Worm (Caenorhabditis elegans) whole organism, L3 larva: ENCODE results near the gene C44C10.15.

Experiments
- R02D3.7 ChIP-seq: fragments of 150-350 bp; optimal IDR thresholded peaks from 2 replicates; lab custom pipeline; 2014; ENCODE audit warnings: missing biosample characterization, missing genetic modification characterization
- ZK546.5 ChIP-seq: sonication (generic microtip); optimal IDR thresholded peaks from 2 replicates; lab custom pipeline; 2017; ENCODE audit warnings: missing biosample characterization, missing genetic modification characterization
- aly-2 ChIP-seq: fragments of 150-350 bp; optimal IDR thresholded peaks from 2 replicates; lab custom pipeline; 2014; ENCODE audit warnings: missing biosample characterization, missing genetic modification characterization
- ama-1 ChIP-seq: fragments of 150-350 bp; optimal IDR thresholded peaks from 2 replicates; lab custom pipeline; 2018
- ceh-16 ChIP-seq: sonication (generic microtip); optimal IDR thresholded peaks from 2 replicates; lab custom pipeline; 2017; ENCODE audit warnings: missing biosample characterization, missing genetic modification characterization
- ceh-28 ChIP-seq: fragments of 150-350 bp; optimal IDR thresholded peaks from 2 replicates; lab custom pipeline; 2014; ENCODE audit warnings: missing biosample characterization, missing genetic modification reagents, missing genetic modification characterization
- ceh-82 ChIP-seq: fragments of 150-350 bp; optimal IDR thresholded peaks from 2 replicates; lab custom pipeline; 2014; ENCODE audit warnings: missing biosample characterization, missing genetic modification characterization
- ceh-9 ChIP-seq: sonication (generic microtip); optimal IDR thresholded peaks from 2 replicates; lab custom pipeline; 2018; ENCODE audit warnings: missing biosample characterization, missing genetic modification characterization
- daf-12 ChIP-seq: fragments of 150-350 bp; optimal IDR thresholded peaks from 2 replicates; lab custom pipeline; 2014; ENCODE audit warnings: missing biosample characterization, missing genetic modification reagents, missing genetic modification characterization
- egl-27 ChIP-seq: sonication (generic microtip); optimal IDR thresholded peaks from 4 replicates; lab custom pipeline; 2017; ENCODE audit warnings: missing biosample characterization, missing genetic modification reagents, missing genetic modification characterization
- egl-5 ChIP-seq: fragments of 150-350 bp; optimal IDR thresholded peaks from 2 replicates; lab custom pipeline; 2017; ENCODE audit warnings: missing biosample characterization, missing genetic modification reagents, missing genetic modification characterization, inconsistent platforms
- elt-2 ChIP-seq: sonication (generic microtip); optimal IDR thresholded peaks from 2 replicates; lab custom pipeline; 2016; ENCODE audit warnings: missing genetic modification reagents, mild to moderate bottlenecking, missing genetic modification characterization, missing compliant biosample characterization
- elt-3 ChIP-seq, 3 experiments: fragments of 150-350 bp in 1 of 3; sonication (generic microtip) in 2 of 3; optimal IDR thresholded peaks; 2 replicates in 2 of 3; 4 replicates in 1 of 3; lab custom pipeline; 2014 to 2017; ENCODE audit warnings: missing biosample characterization in 3 of 3, missing genetic modification characterization in 3 of 3
- eor-1 ChIP-seq, 2 experiments: fragments of 150-350 bp; optimal IDR thresholded peaks; 2 replicates each; lab custom pipeline; 2014 to 2018; ENCODE audit warnings: missing biosample characterization in 2 of 2, missing genetic modification characterization in 2 of 2
- fkh-10 ChIP-seq: sonication (generic microtip); optimal IDR thresholded peaks from 2 replicates; lab custom pipeline; 2017; ENCODE audit warnings: missing biosample characterization, missing genetic modification reagents, missing genetic modification characterization
- fos-1 ChIP-seq: fragments of 150-350 bp; optimal IDR thresholded peaks from 2 replicates; lab custom pipeline; 2014; ENCODE audit warnings: missing biosample characterization, missing genetic modification characterization
- jun-1 ChIP-seq: fragments of 150-350 bp; optimal IDR thresholded peaks from 2 replicates; lab custom pipeline; 2014; ENCODE audit warnings: missing biosample characterization, missing genetic modification reagents, missing genetic modification characterization
- lin-15B ChIP-seq: fragments of 150-350 bp; optimal IDR thresholded peaks from 2 replicates; lab custom pipeline; 2014; ENCODE audit warnings: missing biosample characterization, missing genetic modification characterization
- lin-39 ChIP-seq: fragments of 150-350 bp; optimal IDR thresholded peaks from 2 replicates; lab custom pipeline; 2018; ENCODE audit warnings: missing biosample characterization, missing genetic modification reagents, missing genetic modification characterization
- lsy-12 ChIP-seq: sonication (generic microtip); optimal IDR thresholded peaks from 2 replicates; lab custom pipeline; 2016; ENCODE audit warnings: mild to moderate bottlenecking, missing genetic modification characterization, missing compliant biosample characterization
- mdl-1 ChIP-seq: fragments of 150-350 bp; optimal IDR thresholded peaks from 2 replicates; lab custom pipeline; 2014; ENCODE audit warnings: missing biosample characterization, missing genetic modification characterization
- nfya-1 ChIP-seq: sonication (generic microtip); optimal IDR thresholded peaks from 2 replicates; lab custom pipeline; 2017; ENCODE audit warnings: missing genetic modification characterization, mild to moderate bottlenecking, missing compliant biosample characterization, antibody characterized with exemption, moderate library complexity; ENCODE audit not compliant: insufficient read depth
- nhr-11 ChIP-seq: fragments of 150-350 bp; optimal IDR thresholded peaks from 2 replicates; lab custom pipeline; 2014; ENCODE audit warnings: missing biosample characterization, missing genetic modification characterization
- nhr-12 ChIP-seq: fragments of 150-350 bp; optimal IDR thresholded peaks from 2 replicates; lab custom pipeline; 2014; ENCODE audit warnings: missing biosample characterization, missing genetic modification characterization
- nhr-237 ChIP-seq: fragments of 150-350 bp; optimal IDR thresholded peaks from 2 replicates; lab custom pipeline; 2014; ENCODE audit warnings: missing biosample characterization, missing genetic modification characterization
- nhr-25 ChIP-seq: sonication (generic microtip); optimal IDR thresholded peaks from 2 replicates; lab custom pipeline; 2017; ENCODE audit warnings: missing biosample characterization, missing genetic modification characterization
- nhr-28 ChIP-seq: fragments of 150-350 bp; optimal IDR thresholded peaks from 2 replicates; lab custom pipeline; 2014; ENCODE audit warnings: missing biosample characterization, missing genetic modification characterization
- nhr-43 ChIP-seq: sonication (generic microtip); optimal IDR thresholded peaks from 2 replicates; lab custom pipeline; 2016; ENCODE audit warnings: mild to moderate bottlenecking, missing genetic modification characterization, missing compliant biosample characterization; ENCODE audit not compliant: poor library complexity, severe bottlenecking
- nhr-67 ChIP-seq: fragments of 150-350 bp; optimal IDR thresholded peaks from 2 replicates; lab custom pipeline; 2014; ENCODE audit warnings: missing biosample characterization, missing genetic modification characterization
- nhr-76 ChIP-seq: fragments of 150-350 bp; sonication (generic microtip); optimal IDR thresholded peaks from 5 replicates; lab custom pipeline; 2014; ENCODE audit warnings: missing biosample characterization, missing genetic modification characterization
- nhr-77 ChIP-seq: fragments of 150-350 bp; optimal IDR thresholded peaks from 2 replicates; lab custom pipeline; 2014; ENCODE audit warnings: missing biosample characterization, missing genetic modification characterization
- pha-4 ChIP-seq: fragments of 150-350 bp; optimal IDR thresholded peaks from 2 replicates; lab custom pipeline; 2014; ENCODE audit warnings: missing biosample characterization, missing genetic modification reagents, missing genetic modification characterization
- pqm-1 ChIP-seq: fragments of 150-350 bp; optimal IDR thresholded peaks from 2 replicates; lab custom pipeline; 2017; ENCODE audit warnings: missing biosample characterization, missing genetic modification characterization, inconsistent platforms
- sea-2 ChIP-seq: fragments of 150-350 bp; sonication (generic microtip); optimal IDR thresholded peaks from 4 replicates; lab custom pipeline; 2014; ENCODE audit warnings: missing biosample characterization, missing genetic modification reagents, missing genetic modification characterization
- skn-1 ChIP-seq: fragments of 150-350 bp; optimal IDR thresholded peaks from 2 replicates; lab custom pipeline; 2014; ENCODE audit warnings: missing biosample characterization, missing genetic modification characterization
- snpc-4 ChIP-seq: fragments of 150-350 bp; optimal IDR thresholded peaks from 2 replicates; lab custom pipeline; 2014; ENCODE audit warnings: missing biosample characterization, missing genetic modification characterization
- tbx-2 ChIP-seq: sonication (generic microtip); optimal IDR thresholded peaks from 2 replicates; lab custom pipeline; 2016; ENCODE audit warnings: mild to moderate bottlenecking, missing genetic modification characterization, missing compliant biosample characterization
- unc-39 ChIP-seq: sonication (generic microtip); optimal IDR thresholded peaks from 4 replicates; lab custom pipeline; 2017; ENCODE audit warnings: missing biosample characterization, missing genetic modification characterization
- unc-62 ChIP-seq: fragments of 150-350 bp; sonication (generic microtip); optimal IDR thresholded peaks from 4 replicates; lab custom pipeline; 2014; ENCODE audit warnings: missing biosample characterization, missing genetic modification reagents, missing genetic modification characterization
- zag-1 ChIP-seq: fragments of 150-350 bp; optimal IDR thresholded peaks from 2 replicates; lab custom pipeline; 2014; ENCODE audit warnings: missing biosample characterization, missing genetic modification characterization
- ztf-11 ChIP-seq: fragments of 150-350 bp; optimal IDR thresholded peaks from 2 replicates; lab custom pipeline; 2014; ENCODE audit warnings: missing biosample characterization, missing genetic modification characterization
- ztf-4 ChIP-seq: fragments of 150-350 bp; optimal IDR thresholded peaks from 2 replicates; lab custom pipeline; 2014; ENCODE audit warnings: missing biosample characterization, missing genetic modification characterization

C44C10.15 gene

ce11 chrX:11702236-11702635, 2.1 kb upstream of the C44C10.15 start, which contains the start of gene C44C10.3:
Gene C44C10.3 (plus strand): TSS chrX:11702536.
- no peak for TF ChIP-seq elt-3 (tag; optimal IDR thresholded peaks at IDR 0.05; lab: Kevin White, UChicago)
- TF ChIP-seq, all 47 proteins: peak for 0

ce11 chrX:11696696-11697095, 3.5 kb downstream of the C44C10.15 start, which contains the start of gene C44C10.12:
Gene C44C10.12 (plus strand): TSS chrX:11696996.
- no peak for TF ChIP-seq nhr-25 (tag; lab: Kevin White, UChicago)
- no peak for TF ChIP-seq ZK546.5 (tag; lab: Kevin White, UChicago)
- no peak for TF ChIP-seq egl-27 (tag; lab: Kevin White, UChicago)
- no peak for TF ChIP-seq tbx-2 (tag; lab: Kevin White, UChicago)
- TF ChIP-seq elt-2 (tag; lab: Kevin White, UChicago): no peak
- TF ChIP-seq unc-62: no peak
- TF ChIP-seq ama-1: no peak
- no peak for TF ChIP-seq pha-4 (tag; lab: Kevin White, UChicago)
- no peak for TF ChIP-seq lin-39 (tag; lab: Kevin White, UChicago)
- TF ChIP-seq elt-3 (tag; optimal IDR thresholded peaks at IDR 0.05; lab: Kevin White, UChicago): no peak
- no peak for TF ChIP-seq jun-1 (tag; lab: Kevin White, UChicago)
- no peak for TF ChIP-seq unc-39
- no peak for TF ChIP-seq ztf-4
- TF ChIP-seq ceh-82 (tag; lab: Kevin White, UChicago): no peak
- TF ChIP-seq nhr-43 (tag; lab: Kevin White, UChicago): no peak
- no peak for TF ChIP-seq eor-1 (tag; optimal IDR thresholded peaks at IDR 0.05; lab: Kevin White, UChicago)
- TF ChIP-seq aly-2: no peak
- TF ChIP-seq egl-5 (tag; lab: Kevin White, UChicago): no peak

ce11 chrX:11693092-11693491, 7.1 kb downstream of the C44C10.15 start, which contains the start of gene smcl-1:
Gene smcl-1 (plus strand): TSS chrX:11693464.
- TF ChIP-seq ceh-28 (tag; lab: Kevin White, UChicago) (no peak), egl-27 (tag; lab: Kevin White, UChicago) (no peak), aly-2 (no peak), lin-15B (tag; lab: Kevin White, UChicago) (peak; percentile 41), elt-2 (tag; lab: Kevin White, UChicago) (peak; percentile 28), nhr-43 (tag; lab: Kevin White, UChicago) (peak; percentile 8), skn-1 (tag; lab: Kevin White, UChicago) (no peak), nhr-25 (tag; lab: Kevin White, UChicago) (peak; percentile 31), egl-5 (tag; lab: Kevin White, UChicago) (peak; percentile 54), ceh-9 (tag; lab: Kevin White, UChicago) (no peak), pha-4 (tag; lab: Kevin White, UChicago) (peak; percentile 78), eor-1 (tag; optimal IDR thresholded peaks at IDR 0.05; lab: Kevin White, UChicago) (no peak), nhr-11 (no peak), ceh-16 (tag; lab: Kevin White, UChicago) (no peak), sea-2 (no peak), pqm-1 (tag; lab: Kevin White, UChicago) (no peak), lsy-12 (tag; lab: Kevin White, UChicago) (no peak), nfya-1 (tag; lab: Kevin White, UChicago) (no peak), elt-3 (tag; optimal IDR thresholded peaks at IDR 0.05; lab: Kevin White, UChicago) (no peak), jun-1 (tag; lab: Kevin White, UChicago) (no peak), mdl-1 (tag; lab: Kevin White, UChicago) (no peak), ztf-11 (tag; lab: Kevin White, UChicago) (no peak), snpc-4 (tag; lab: Kevin White, UChicago) (peak; percentile 57), nhr-12 (tag; lab: Kevin White, UChicago) (no peak), lin-39 (tag; lab: Kevin White, UChicago) (no peak), daf-12 (tag; lab: Kevin White, UChicago) (no peak), nhr-76 (no peak), R02D3.7 (tag; lab: Kevin White, UChicago) (no peak), zag-1 (no peak), nhr-28 (no peak), nhr-77 (no peak), ceh-82 (tag; lab: Kevin White, UChicago) (no peak), fkh-10 (GFP tag; lab: Kevin White, UChicago) (no peak), nhr-67 (no peak), nhr-237 (tag; lab: Kevin White, UChicago) (no peak), fos-1 (tag; lab: Kevin White, UChicago) (no peak)
- TF ChIP-seq, all 47 proteins: peak for 7
